Fruit fly (Drosophila melanogaster) whole organism, embryonic: ENCODE data around the gene ZnT77C.

Experiments
- Bgb ChIP-seq: fragments of 200-800 bp; sonication (Bioruptor generic); IDR thresholded peaks from 2 replicates; pipeline ENCODE4 v1.3.6; 2022; ENCODE audit warnings: missing biosample characterization, missing genetic modification characterization; ENCODE audit not compliant: partially characterized antibody
- Blimp-1 ChIP-seq: fragments of 200-800 bp; sonication (Bioruptor generic); optimal IDR thresholded peaks from 3 replicates; lab custom pipeline; 2018; ENCODE audit warnings: missing biosample characterization, missing genetic modification characterization, mild to moderate bottlenecking, moderate library complexity, missing genetic modification reagents
- Bteb2 ChIP-seq: fragments of 200-800 bp; sonication (Bioruptor generic); optimal IDR thresholded peaks from 2 replicates; lab custom pipeline; 2016; ENCODE audit warnings: missing biosample characterization, missing genetic modification characterization
- CG10147 ChIP-seq: fragments of 200-800 bp; sonication (Bioruptor generic); optimal IDR thresholded peaks from 2 replicates; lab custom pipeline; 2019; ENCODE audit warnings: missing biosample characterization, mild to moderate bottlenecking, missing genetic modification characterization, moderate library complexity
- CG10462 ChIP-seq: fragments of 200-800 bp; sonication (Bioruptor generic); optimal IDR thresholded peaks from 2 replicates; lab custom pipeline; 2016; ENCODE audit warnings: missing biosample characterization, missing genetic modification characterization
- CG11093 ChIP-seq: fragments of 200-800 bp; sonication (Bioruptor generic); IDR thresholded peaks from 3 replicates; pipeline ENCODE4 v1.3.6; 2022; ENCODE audit warnings: missing biosample characterization, missing genetic modification characterization
- CG11560 ChIP-seq: fragments of 200-800 bp; sonication (Bioruptor generic); IDR thresholded peaks from 3 replicates; pipeline ENCODE4 v1.3.6; 2022; ENCODE audit warnings: missing biosample characterization, missing genetic modification characterization
- CG15073 ChIP-seq: fragments of 200-800 bp; sonication (Bioruptor generic); optimal IDR thresholded peaks from 2 replicates; lab custom pipeline; 2016; ENCODE audit warnings: missing biosample characterization, missing genetic modification characterization
- CG15696 ChIP-seq: fragments of 200-800 bp; sonication (Bioruptor generic); optimal IDR thresholded peaks from 2 replicates; lab custom pipeline; 2019; ENCODE audit warnings: missing biosample characterization, mild to moderate bottlenecking, missing genetic modification characterization, moderate library complexity
- CG17361 ChIP-seq: fragments of 200-800 bp; sonication (Bioruptor generic); IDR thresholded peaks from 3 replicates; pipeline ENCODE4 v1.3.6; 2022; ENCODE audit warnings: missing biosample characterization, missing genetic modification characterization
- CG17829 ChIP-seq: fragments of 200-800 bp; optimal IDR thresholded peaks from 2 replicates; lab custom pipeline; 2019; ENCODE audit warnings: missing biosample characterization, mild to moderate bottlenecking, missing genetic modification characterization, moderate library complexity
- CG18011 ChIP-seq: fragments of 200-800 bp; sonication (Bioruptor generic); optimal IDR thresholded peaks from 2 replicates; lab custom pipeline; 2017; ENCODE audit warnings: missing biosample characterization, missing genetic modification characterization, mild to moderate bottlenecking, moderate library complexity, missing genotype
- CG3065 ChIP-seq: fragments of 200-800 bp; sonication (Bioruptor generic); optimal IDR thresholded peaks from 2 replicates; lab custom pipeline; 2016; ENCODE audit warnings: missing biosample characterization, missing genetic modification characterization
- CG32532 ChIP-seq: fragments of 200-800 bp; sonication (Bioruptor generic); IDR thresholded peaks from 2 replicates; pipeline ENCODE4 v1.3.6; 2022; ENCODE audit warnings: missing biosample characterization, missing genetic modification characterization
- CG34376 ChIP-seq: fragments of 200-800 bp; sonication (Bioruptor generic); optimal IDR thresholded peaks from 2 replicates; lab custom pipeline; 2018; ENCODE audit warnings: missing biosample characterization, mild to moderate bottlenecking, missing genetic modification characterization
- CG5180 ChIP-seq: fragments of 200-800 bp; sonication (Bioruptor generic); optimal IDR thresholded peaks from 3 replicates; lab custom pipeline; 2017; ENCODE audit warnings: missing biosample characterization, missing genetic modification characterization, mild to moderate bottlenecking, moderate library complexity, missing genetic modification reagents
- CG6683 ChIP-seq: fragments of 200-800 bp; sonication (Bioruptor generic); optimal IDR thresholded peaks from 2 replicates; lab custom pipeline; 2017; ENCODE audit warnings: missing biosample characterization, mild to moderate bottlenecking, missing genetic modification characterization, missing genetic modification reagents
- CG7556 ChIP-seq: fragments of 200-800 bp; sonication (Bioruptor generic); optimal IDR thresholded peaks from 2 replicates; lab custom pipeline; 2017; ENCODE audit warnings: missing biosample characterization, mild to moderate bottlenecking, missing genetic modification characterization
- CG7963 ChIP-seq: fragments of 200-800 bp; sonication (Bioruptor generic); IDR thresholded peaks from 3 replicates; pipeline ENCODE4 v1.3.6; 2022; ENCODE audit warnings: missing biosample characterization, missing genetic modification characterization; ENCODE audit not compliant: partially characterized antibody
- CG8281 ChIP-seq: fragments of 200-800 bp; sonication (Bioruptor generic); optimal IDR thresholded peaks from 2 replicates; lab custom pipeline; 2018; ENCODE audit warnings: missing biosample characterization, mild to moderate bottlenecking, missing genetic modification characterization, moderate library complexity
- CG9215 ChIP-seq: fragments of 200-800 bp; sonication (Bioruptor generic); IDR thresholded peaks from 2 replicates; pipeline ENCODE4 v1.3.6; 2022; ENCODE audit warnings: missing biosample characterization, missing genetic modification characterization
- Dad ChIP-seq: fragments of 200-800 bp; sonication (Bioruptor generic); optimal IDR thresholded peaks from 3 replicates; lab custom pipeline; 2016; ENCODE audit warnings: missing biosample characterization, missing genetic modification characterization
- Dref ChIP-seq: fragments of 200-800 bp; sonication (Bioruptor generic); IDR thresholded peaks from 2 replicates; pipeline ENCODE4 v1.3.6; 2022; ENCODE audit warnings: missing biosample characterization, missing genetic modification characterization
- E2f2 ChIP-seq: fragments of 200-800 bp; sonication (Bioruptor generic); IDR thresholded peaks from 2 replicates; pipeline ENCODE4 v1.3.6; 2022; ENCODE audit warnings: missing biosample characterization, missing genetic modification characterization
- Eip74EF ChIP-seq, 2 experiments: fragments of 200-800 bp in 1 of 2; fragments of >200 bp in 1 of 2; sonication (Bioruptor generic) in 1 of 2; optimal IDR thresholded peaks; 2 replicates each; lab custom pipeline; 2017 to 2019; ENCODE audit warnings: missing biosample characterization in 2 of 2, missing genetic modification characterization in 2 of 2, mild to moderate bottlenecking in 1 of 2, moderate library complexity in 1 of 2
- Ets65A ChIP-seq: fragments of 200-800 bp; sonication (Bioruptor generic); peaks from one replicate; lab custom pipeline; 2016; ENCODE audit warnings: missing biosample characterization, missing genetic modification characterization
- Fer3 ChIP-seq: fragments of 200-800 bp; sonication (Bioruptor generic); optimal IDR thresholded peaks from 2 replicates; lab custom pipeline; 2018; ENCODE audit warnings: missing biosample characterization, mild to moderate bottlenecking, missing genetic modification characterization, moderate library complexity
- Meics ChIP-seq: fragments of 200-800 bp; sonication (Bioruptor generic); optimal IDR thresholded peaks from 2 replicates; lab custom pipeline; 2017; ENCODE audit warnings: missing biosample characterization, mild to moderate bottlenecking, missing genetic modification characterization
- Nf-YC ChIP-seq: fragments of 200-800 bp; optimal IDR thresholded peaks from 3 replicates; lab custom pipeline; 2019; ENCODE audit warnings: missing biosample characterization, mild to moderate bottlenecking, missing genetic modification characterization, moderate library complexity
- ase ChIP-seq: fragments of 200-800 bp; sonication (Bioruptor generic); IDR thresholded peaks from 3 replicates; pipeline ENCODE4 v1.3.6; 2022; ENCODE audit warnings: missing biosample characterization, missing genetic modification characterization
- btn ChIP-seq: fragments of 200-800 bp; sonication (Bioruptor generic); optimal IDR thresholded peaks from 2 replicates; lab custom pipeline; 2016; ENCODE audit warnings: missing biosample characterization, missing genetic modification characterization
- cad ChIP-seq: fragments of >200 bp; optimal IDR thresholded peaks from 2 replicates; lab custom pipeline; 2017; ENCODE audit warnings: missing biosample characterization, missing genetic modification characterization
- ftz-f1 ChIP-seq: fragments of 200-800 bp; sonication (Bioruptor generic); optimal IDR thresholded peaks from 2 replicates; lab custom pipeline; 2016; ENCODE audit warnings: missing biosample characterization, missing genetic modification characterization
- gfzf ChIP-seq: fragments of 200-800 bp; sonication (Bioruptor generic); optimal IDR thresholded peaks from 2 replicates; lab custom pipeline; 2016; ENCODE audit warnings: missing biosample characterization, mild to moderate bottlenecking, missing genetic modification characterization, moderate library complexity
- mam ChIP-seq: fragments of 200-800 bp; sonication (Bioruptor generic); optimal IDR thresholded peaks from 3 replicates; lab custom pipeline; 2016; ENCODE audit warnings: missing biosample characterization, missing genetic modification characterization
- mirr ChIP-seq: fragments of 200-800 bp; sonication (Bioruptor generic); optimal IDR thresholded peaks from 3 replicates; lab custom pipeline; 2018; ENCODE audit warnings: missing biosample characterization, mild to moderate bottlenecking, missing genetic modification characterization
- nerfin-1 ChIP-seq: fragments of 200-800 bp; sonication (Bioruptor generic); optimal IDR thresholded peaks from 3 replicates; lab custom pipeline; 2019; ENCODE audit warnings: missing biosample characterization, mild to moderate bottlenecking, missing genetic modification characterization, moderate library complexity
- nmo ChIP-seq: fragments of 200-800 bp; sonication (Bioruptor generic); optimal IDR thresholded peaks from 2 replicates; lab custom pipeline; 2018; ENCODE audit warnings: missing biosample characterization, mild to moderate bottlenecking, missing genetic modification characterization, moderate library complexity
- odd ChIP-seq: fragments of 200-800 bp; sonication (Bioruptor generic); optimal IDR thresholded peaks from 2 replicates; lab custom pipeline; 2017; ENCODE audit warnings: missing biosample characterization, mild to moderate bottlenecking, missing genetic modification characterization
- psq ChIP-seq: fragments of 200-800 bp; sonication (Bioruptor generic); optimal IDR thresholded peaks from 2 replicates; lab custom pipeline; 2017; ENCODE audit warnings: missing biosample characterization, missing genetic modification characterization
- rib ChIP-seq: fragments of 200-800 bp; sonication (Bioruptor generic); IDR thresholded peaks from 2 replicates; pipeline ENCODE4 v1.3.6; 2022; ENCODE audit warnings: missing biosample characterization, missing genetic modification characterization
- sc ChIP-seq, 3 experiments: fragments of >200 bp in 2 of 3; fragments of 200-800 bp in 1 of 3; sonication (Bioruptor generic) in 1 of 3; optimal IDR thresholded peaks; 2 replicates in 2 of 3; 3 replicates in 1 of 3; lab custom pipeline; 2017; ENCODE audit warnings: mild to moderate bottlenecking in 1 of 3, missing biosample characterization in 1 of 3, missing genetic modification characterization in 1 of 3, missing genetic modification reagents in 1 of 3
- sens-2 ChIP-seq: fragments of 200-800 bp; sonication (Bioruptor generic); IDR thresholded peaks from 2 replicates; pipeline ENCODE4 v1.3.6; 2022; ENCODE audit warnings: missing biosample characterization, missing genetic modification characterization
- sisA ChIP-seq: fragments of 200-800 bp; sonication (Bioruptor generic); IDR thresholded peaks from 2 replicates; pipeline ENCODE4 v1.3.6; 2022; ENCODE audit warnings: missing biosample characterization, missing genetic modification characterization
- so ChIP-seq: fragments of 200-800 bp; sonication (Bioruptor generic); IDR thresholded peaks from 3 replicates; pipeline ENCODE4 v1.3.6; 2022; ENCODE audit warnings: missing biosample characterization, missing genetic modification characterization
- vvl ChIP-seq: fragments of 200-800 bp; sonication (Bioruptor generic); IDR thresholded peaks from 2 replicates; pipeline ENCODE4 v1.3.6; 2022; ENCODE audit warnings: missing biosample characterization, missing genetic modification characterization
- zfh1 ChIP-seq: fragments of 200-800 bp; sonication (Bioruptor generic); IDR thresholded peaks from 3 replicates; pipeline ENCODE4 v1.3.6; 2022; ENCODE audit warnings: missing biosample characterization, missing genetic modification characterization
- zfh2 ChIP-seq: fragments of 200-800 bp; sonication (Bioruptor generic); optimal IDR thresholded peaks from 2 replicates; lab custom pipeline; 2016; ENCODE audit warnings: missing biosample characterization, missing genetic modification characterization

Gene ZnT77C

dm6 chr3L:20509121-20509934 is 14.6 kb upstream of the ZnT77C start (continued):
- TF ChIP-seq CG34376 (GFP tag; lab: Kevin White, UChicago) (peak; percentile 58), Bgb (GFP tag; lab: Robert Waterston, UW) (no peak), CG17829 (tag; lab: Kevin White, UChicago) (peak; percentile 81), Blimp-1 (GFP tag; lab: Kevin White, UChicago) (peak; percentile 65), Fer3 (tag; lab: Kevin White, UChicago) (peak; percentile 71), zfh2 (GFP tag; lab: Kevin White, UChicago) (peak; percentile 74), ftz-f1 (GFP tag; lab: Kevin White, UChicago) (no peak), CG7556 (GFP tag; lab: Kevin White, UChicago) (peak; percentile 93), Dref (GFP tag; lab: Robert Waterston, UW) (no peak), Ets65A (GFP tag; lab: Kevin White, UChicago) (peak; percentile 60), Eip74EF (GFP tag; optimal IDR thresholded peaks at IDR 0.05; lab: Kevin White, UChicago) (peak in 1 of 2 experiments; percentile 73), Dad (peak; percentile 54), nmo (GFP tag; lab: Kevin White, UChicago) (peak; percentile 89), E2f2 (GFP tag; lab: Robert Waterston, UW) (peak; percentile 32), rib (GFP tag; lab: Robert Waterston, UW) (no peak), CG11093 (GFP tag; lab: Robert Waterston, UW) (no peak), zfh1 (GFP tag; lab: Robert Waterston, UW) (0 out of 3 replicates have a peak, but pooled peaks have one; percentile 23), Meics (GFP tag; lab: Kevin White, UChicago) (peak; percentile 91), CG32532 (peak; percentile 65; the same call in 1 of the 2 replicates), CG15073 (GFP tag; lab: Kevin White, UChicago) (no peak), CG15696 (tag; lab: Kevin White, UChicago) (peak; percentile 62), odd (GFP tag; lab: Kevin White, UChicago) (peak; percentile 77), mam (GFP tag; lab: Kevin White, UChicago) (peak; percentile 64), sisA (no peak; the same call in 1 of the 2 replicates), CG10147 (GFP tag; lab: Kevin White, UChicago) (peak; percentile 89), CG6683 (GFP tag; lab: Kevin White, UChicago) (peak; percentile 69), CG5180 (peak; percentile 56), gfzf (GFP tag; lab: Kevin White, UChicago) (no peak), CG7963 (no peak), CG11560 (no peak), CG10462 (peak; percentile 49), mirr (GFP tag; lab: Kevin White, UChicago) (no peak), ase (GFP tag; lab: Robert Waterston, UW) (no peak), sc (optimal IDR thresholded peaks at IDR 0.05; lab: Kevin White, UChicago) (no peak), sc (GFP tag; optimal IDR thresholded peaks at IDR 0.05; lab: Kevin White, UChicago) (peak; percentile 61), CG18011 (GFP tag; lab: Kevin White, UChicago) (peak; percentile 31), cad (GFP tag; lab: Kevin White, UChicago) (no peak), CG9215 (GFP tag; lab: Robert Waterston, UW) (peak; percentile 48), btn (peak; percentile 27), so (no peak), vvl (GFP tag; lab: Robert Waterston, UW) (no peak; the same call in 1 of the 2 replicates), psq (GFP tag; lab: Kevin White, UChicago) (peak; percentile 74), CG3065 (GFP tag; lab: Kevin White, UChicago) (peak; percentile 21), sens-2 (GFP tag; lab: Robert Waterston, UW) (no peak), Bteb2 (GFP tag; lab: Kevin White, UChicago) (peak; percentile 67), Nf-YC (tag; lab: Kevin White, UChicago) (peak; percentile 75), CG17361 (GFP tag; lab: Robert Waterston, UW) (peak; percentile 93), CG8281 (tag; lab: Kevin White, UChicago) (peak; percentile 50), nerfin-1 (tag; lab: Kevin White, UChicago) (peak; percentile 66)
